ENCODE assay signal across 2 worm cellular contexts in the genomic region with DNA sequence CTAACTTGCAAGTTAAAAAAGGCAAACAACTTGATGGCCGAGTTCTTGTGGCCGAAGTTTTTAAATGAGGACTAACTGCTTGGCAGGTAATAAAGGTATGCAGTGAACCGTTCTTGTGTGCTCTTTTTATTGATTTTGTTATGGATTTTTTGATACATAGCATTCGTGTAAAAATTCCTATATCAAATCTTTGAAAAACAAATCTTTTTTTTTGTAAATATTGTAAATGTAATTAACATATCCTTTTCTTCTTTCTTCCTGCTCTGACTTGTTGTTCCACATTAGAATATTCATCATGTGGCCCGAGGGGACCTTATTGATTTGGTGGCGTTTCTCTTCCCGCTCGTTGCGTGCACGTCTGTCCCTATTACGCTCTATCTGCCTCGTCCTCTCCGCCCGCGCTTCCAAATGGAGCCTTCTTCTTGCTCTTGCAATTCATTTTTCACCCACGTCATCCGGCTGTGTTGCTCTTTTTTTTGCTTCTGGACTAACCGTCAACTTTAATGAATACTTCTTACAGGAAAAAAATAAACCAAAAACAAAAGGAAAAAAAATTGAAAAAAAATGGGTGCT.
TF ChIP-seq lines count a peak whose summit lies in the region.

A gene (plus strand): TSS at position 523 of the 573 bp plus-strand sequence.

TF ChIP-seq in whole organism, L4 larva, 104 proteins besides CTCF, POLR2A, EP300 and RAD21 (continued from another document):
- TF ChIP-seq nhr-237 (tag; optimal IDR thresholded peaks at IDR 0.05; lab: Kevin White, UChicago) (no peak), daf-12 (tag; optimal IDR thresholded peaks at IDR 0.05; lab: Kevin White, UChicago) (no peak)

TF ChIP-seq in whole organism, late embryonic, 69 proteins besides CTCF, POLR2A, EP300 and RAD21 (continued from another document):
- TF ChIP-seq ceh-18 (tag; optimal IDR thresholded peaks at IDR 0.05; lab: Kevin White, UChicago) (no peak), dve-1 (tag; optimal IDR thresholded peaks at IDR 0.05; lab: Kevin White, UChicago) (no peak), fkh-10 (GFP tag; optimal IDR thresholded peaks at IDR 0.05; lab: Kevin White, UChicago) (no peak), lim-6 (tag; optimal IDR thresholded peaks at IDR 0.05; lab: Kevin White, UChicago) (peak; percentile 16), ceh-9 (tag; optimal IDR thresholded peaks at IDR 0.05; lab: Kevin White, UChicago) (no peak), ceh-34 (tag; optimal IDR thresholded peaks at IDR 0.05; lab: Kevin White, UChicago) (no peak), ceh-24 (tag; optimal IDR thresholded peaks at IDR 0.05; lab: Kevin White, UChicago) (no peak), unc-86 (tag; optimal IDR thresholded peaks at IDR 0.05; lab: Kevin White, UChicago) (peak; percentile 20), tbx-7 (tag; optimal IDR thresholded peaks at IDR 0.05; lab: Kevin White, UChicago) (no peak), nhr-232 (tag; optimal IDR thresholded peaks at IDR 0.05; lab: Kevin White, UChicago) (no peak), hlh-6 (tag; optimal IDR thresholded peaks at IDR 0.05; lab: Kevin White, UChicago) (no peak), eyg-1 (tag; optimal IDR thresholded peaks at IDR 0.05; lab: Kevin White, UChicago) (no peak), che-1 (tag; optimal IDR thresholded peaks at IDR 0.05; lab: Kevin White, UChicago) (no peak), rnt-1 (tag; optimal IDR thresholded peaks at IDR 0.05; lab: Kevin White, UChicago) (no peak), unc-42 (tag; optimal IDR thresholded peaks at IDR 0.05; lab: Kevin White, UChicago) (peak; percentile 89), K09A11.1 (tag; optimal IDR thresholded peaks at IDR 0.05; lab: Kevin White, UChicago; ENCODE audit: insufficient read depth) (no peak), tbx-2 (tag; optimal IDR thresholded peaks at IDR 0.05; lab: Kevin White, UChicago) (peak; percentile 53), fkh-6 (tag; optimal IDR thresholded peaks at IDR 0.05; lab: Kevin White, UChicago) (no peak), ceh-14 (tag; optimal IDR thresholded peaks at IDR 0.05; lab: Kevin White, UChicago) (peak; percentile 6), F13H6.1 (tag; optimal IDR thresholded peaks at IDR 0.05; lab: Kevin White, UChicago) (no peak), elt-4 (tag; optimal IDR thresholded peaks at IDR 0.05; lab: Kevin White, UChicago) (no peak), ceh-30 (tag; optimal IDR thresholded peaks at IDR 0.05; lab: Kevin White, UChicago) (no peak), sox-2 (GFP tag; IDR thresholded peaks at IDR 0.05; lab: Robert Waterston, UW) (no peak), pag-3 (tag; optimal IDR thresholded peaks at IDR 0.05; lab: Kevin White, UChicago; ENCODE audit: borderline replicate concordance) (no peak), hlh-30 (tag; optimal IDR thresholded peaks at IDR 0.05; lab: Kevin White, UChicago; ENCODE audit: insufficient read depth) (no peak), fax-1 (tag; optimal IDR thresholded peaks at IDR 0.05; lab: Kevin White, UChicago) (no peak), ceh-2 (tag; optimal IDR thresholded peaks at IDR 0.05; lab: Kevin White, UChicago) (peak; percentile 55), unc-55 (GFP tag; optimal IDR thresholded peaks at IDR 0.05; lab: Kevin White, UChicago) (no peak), ama-1 (optimal IDR thresholded peaks at IDR 0.05; lab: Kevin White, UChicago) (no peak), npax-4 (tag; optimal IDR thresholded peaks at IDR 0.05; lab: Kevin White, UChicago) (no peak), K02D7.2 (tag; optimal IDR thresholded peaks at IDR 0.05; lab: Kevin White, UChicago) (no peak), ztf-16 (tag; optimal IDR thresholded peaks at IDR 0.05; lab: Kevin White, UChicago) (no peak), ceh-45 (GFP tag; IDR thresholded peaks at IDR 0.05; lab: Robert Waterston, UW) (no peak), nfya-1 (tag; optimal IDR thresholded peaks at IDR 0.05; lab: Kevin White, UChicago) (peak; percentile 35), pat-9 (tag; optimal IDR thresholded peaks at IDR 0.05; lab: Kevin White, UChicago) (no peak), hlh-13 (GFP tag; optimal IDR thresholded peaks at IDR 0.05; lab: Kevin White, UChicago) (no peak), ceh-48 (tag; optimal IDR thresholded peaks at IDR 0.05; lab: Kevin White, UChicago) (peak; percentile 76), ceh-6 (GFP tag; optimal IDR thresholded peaks at IDR 0.05; lab: Kevin White, UChicago) (no peak), odd-2 (tag; optimal IDR thresholded peaks at IDR 0.05; lab: Kevin White, UChicago) (no peak), zip-5 (tag; optimal IDR thresholded peaks at IDR 0.05; lab: Kevin White, UChicago) (no peak), pha-4 (tag; optimal IDR thresholded peaks at IDR 0.05; lab: Kevin White, UChicago) (no peak)
